Worm (Caenorhabditis elegans): ENCODE data around the gene ash-2.

DNA sequence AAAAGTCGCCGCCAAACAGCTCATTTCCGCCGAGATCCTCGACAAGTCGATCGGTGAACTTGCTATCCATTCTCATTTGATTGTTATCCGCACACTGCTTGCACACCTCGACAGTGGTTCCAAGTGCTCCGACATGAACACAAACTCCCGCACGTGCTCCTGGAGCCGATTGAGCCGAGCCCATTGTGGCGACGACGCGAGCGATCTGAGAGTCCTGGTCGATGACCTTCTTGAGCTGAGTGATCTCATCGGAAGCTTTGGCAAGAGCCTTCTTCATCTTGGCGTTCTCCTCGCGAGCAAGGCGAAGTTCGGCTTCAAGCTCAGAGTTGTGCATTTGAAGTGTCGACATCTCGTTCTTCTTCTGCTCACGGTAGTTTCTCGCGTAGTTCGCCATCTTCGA lies 1.2 kb upstream of the ash-2 start:
- TF ChIP-seq ama-1 (optimal IDR thresholded peaks at IDR 0.05) = no peak
- no peak for TF ChIP-seq lin-39 (tag; optimal IDR thresholded peaks at IDR 0.05)
- no peak for TF ChIP-seq ceh-16 (tag; optimal IDR thresholded peaks at IDR 0.05)
- no peak for TF ChIP-seq skn-1 (tag; optimal IDR thresholded peaks at IDR 0.05)
- no peak for TF ChIP-seq nhr-25 (tag; optimal IDR thresholded peaks at IDR 0.05)
- no peak for TF ChIP-seq egl-27 (tag; optimal IDR thresholded peaks at IDR 0.05)

All from whole organism, L2 larva.